Worm (Caenorhabditis elegans) whole organism, young adult: Measurements from ENCODE around the gene fbxa-112.

ENCODE experiments used
- C17E4.6 ChIP-seq: fragments of 200-800 bp; sonication (Bioruptor generic); IDR thresholded peaks from 2 replicates; pipeline ENCODE4 v1.3.6; 2022; ENCODE audit warnings: missing genetic modification reagents, missing genetic modification characterization, missing compliant biosample characterization
- dox-1 ChIP-seq: fragments of 200-800 bp; sonication (Bioruptor generic); IDR thresholded peaks from 2 replicates; pipeline ENCODE4 v1.3.6; 2022; ENCODE audit warnings: missing genetic modification reagents, missing genetic modification characterization, missing compliant biosample characterization
- madf-3 ChIP-seq: fragments of 200-800 bp; sonication (Bioruptor generic); IDR thresholded peaks from 2 replicates; pipeline ENCODE4 v1.3.6; 2022; ENCODE audit warnings: missing genetic modification reagents, missing genetic modification characterization, missing compliant biosample characterization
- rpc-1 ChIP-seq, 2 experiments: fragments of 150-350 bp in 1 of 2; sonication (generic microtip) in 1 of 2; optimal IDR thresholded peaks; 2 replicates each; lab custom pipeline; 2014 to 2018; ENCODE audit warnings: missing biosample characterization in 1 of 2, missing genetic modification characterization in 1 of 2, missing genetic modification reagents in 1 of 2, missing genotype in 1 of 2
- sdz-38 ChIP-seq: sonication (generic microtip); optimal IDR thresholded peaks from 2 replicates; lab custom pipeline; 2016; ENCODE audit warnings: missing genotype, missing genetic modification characterization, missing compliant biosample characterization
- tlf-1 ChIP-seq: fragments of 200-800 bp; sonication (Bioruptor generic); optimal IDR thresholded peaks from 2 replicates; lab custom pipeline; 2018; ENCODE audit warnings: mild to moderate bottlenecking, missing genetic modification characterization, missing compliant biosample characterization
- ztf-22 ChIP-seq: fragments of 200-800 bp; sonication (Bioruptor generic); optimal IDR thresholded peaks from 2 replicates; lab custom pipeline; 2018; ENCODE audit warnings: mild to moderate bottlenecking, missing genetic modification characterization, moderate library complexity, missing compliant biosample characterization

DNA sequence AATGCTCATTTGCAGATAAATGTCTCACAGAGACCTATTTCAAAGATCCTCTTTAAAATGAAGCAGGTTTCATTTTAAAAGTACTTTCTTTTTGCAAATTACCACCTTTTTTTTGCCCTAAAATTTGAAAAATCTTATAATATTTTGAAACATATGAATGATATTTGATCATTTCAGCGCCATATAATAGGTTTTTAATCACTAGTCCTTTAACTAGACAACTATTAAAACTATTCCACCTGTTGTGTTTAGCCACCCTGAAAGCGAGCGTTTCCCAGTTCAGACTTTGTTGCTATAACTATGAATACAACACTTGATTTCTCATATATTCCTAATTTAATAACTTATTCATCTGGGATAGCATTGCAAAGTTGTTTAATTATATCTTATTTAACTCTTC, 43.8 kb upstream of the fbxa-112 start, which contains the start of gene srz-95:
- TF ChIP-seq ztf-22 (no peak), C17E4.6 (GFP tag; lab: Robert Waterston, UW) (no peak), rpc-1 (optimal IDR thresholded peaks at IDR 0.05; lab: Kevin White, UChicago) (no peak), rpc-1 (tag; optimal IDR thresholded peaks at IDR 0.05; lab: Kevin White, UChicago) (no peak), madf-3 (GFP tag; lab: Robert Waterston, UW) (no peak), tlf-1 (GFP tag; lab: Kevin White, UChicago) (no peak), dox-1 (GFP tag; lab: Robert Waterston, UW) (no peak), sdz-38 (tag; lab: Kevin White, UChicago) (no peak)
